Fruit fly (Drosophila melanogaster): ENCODE data around the gene Uch.
A peak's percentile ranks its signal among the peaks of the same experiment; 100 is the strongest.

Uch gene

DNA sequence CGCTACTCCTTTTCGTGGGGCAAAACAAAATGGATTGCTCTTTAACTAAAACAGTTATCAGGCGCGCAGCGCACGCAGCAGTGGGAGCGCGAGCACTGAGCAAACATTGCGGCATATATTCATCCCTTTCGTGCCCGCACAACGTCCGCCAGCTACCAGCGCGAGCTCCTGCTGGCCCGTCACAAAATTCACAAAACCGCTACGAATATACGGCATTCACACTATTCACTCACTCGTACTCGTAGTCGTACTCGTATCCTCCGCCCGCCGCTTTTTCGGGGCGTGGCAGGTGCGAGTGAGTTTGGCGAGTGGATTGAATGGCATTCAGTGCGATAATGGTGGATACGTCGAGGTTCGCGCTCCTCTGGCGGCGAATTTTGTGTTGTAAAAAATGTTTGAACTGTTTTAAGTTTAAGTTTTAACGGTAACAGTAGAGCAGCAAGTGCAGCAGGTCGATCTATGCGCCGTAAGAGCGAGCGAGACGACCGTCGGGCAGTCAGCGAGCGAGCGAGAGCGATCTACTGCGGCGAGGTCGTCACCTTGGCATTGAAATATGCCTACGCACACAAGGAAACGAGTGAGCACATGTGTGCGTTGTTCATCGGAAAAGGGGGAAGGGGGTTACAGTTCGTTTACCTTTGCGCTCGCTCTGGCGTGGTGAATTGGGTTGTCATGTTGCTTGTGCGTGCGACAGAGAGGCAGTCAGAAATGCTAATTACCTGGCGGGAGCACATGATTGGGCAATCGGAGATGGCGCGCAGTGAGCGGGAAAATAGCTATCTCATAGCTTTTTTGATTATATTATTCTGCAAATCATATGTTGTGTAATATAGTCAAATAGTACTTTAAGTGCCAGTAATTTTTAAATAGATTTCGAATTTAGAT lies 17.2 kb downstream of the Uch start (continued):
- TF ChIP-seq CG7987 (GFP tag; optimal IDR thresholded peaks at IDR 0.05): peak; percentile 86
- no peak for TF ChIP-seq H15 (GFP tag; IDR thresholded peaks at IDR 0.05)
- no peak for TF ChIP-seq Dfd (GFP tag; optimal IDR thresholded peaks at IDR 0.05)
- peak in 1 of 2 experiments; percentile 59 for TF ChIP-seq Hr51 (GFP tag; optimal IDR thresholded peaks at IDR 0.05)
- TF ChIP-seq dmrt99B (tag; optimal IDR thresholded peaks at IDR 0.05): peak; percentile 37
- no peak for TF ChIP-seq Opbp (GFP tag; IDR thresholded peaks at IDR 0.05; ENCODE audit: partially characterized antibody)
- peak; percentile 38 for TF ChIP-seq odd (GFP tag; optimal IDR thresholded peaks at IDR 0.05)
- TF ChIP-seq trem (tag; optimal IDR thresholded peaks at IDR 0.05): peak; percentile 17
- peak; percentile 61 for TF ChIP-seq D19A (tag; optimal IDR thresholded peaks at IDR 0.05)
- peak; percentile 18 for TF ChIP-seq pzg (GFP tag; optimal IDR thresholded peaks at IDR 0.05)
- TF ChIP-seq Oaz (GFP tag; IDR thresholded peaks at IDR 0.05): no peak
- TF ChIP-seq CG10543 (GFP tag; optimal IDR thresholded peaks at IDR 0.05): peak; percentile 96
- peak; percentile 38 for TF ChIP-seq Hey (tag; optimal IDR thresholded peaks at IDR 0.05)
- peak in 1 of 2 experiments; percentile 28 for TF ChIP-seq dpn (GFP tag; optimal IDR thresholded peaks at IDR 0.05)
- TF ChIP-seq Abd-B (GFP tag; optimal IDR thresholded peaks at IDR 0.05): no peak
- TF ChIP-seq nmo (GFP tag; optimal IDR thresholded peaks at IDR 0.05): peak; percentile 63
- no peak for TF ChIP-seq Ets65A (GFP tag)
- peak; percentile 9 for TF ChIP-seq CG3163 (GFP tag; optimal IDR thresholded peaks at IDR 0.05)
- TF ChIP-seq disco-r (GFP tag; optimal IDR thresholded peaks at IDR 0.05): no peak
- TF ChIP-seq CG12942 (GFP tag; optimal IDR thresholded peaks at IDR 0.05): peak; percentile 8
- no peak for TF ChIP-seq CG11696 (GFP tag; IDR thresholded peaks at IDR 0.05)
- TF ChIP-seq Lpt (GFP tag; optimal IDR thresholded peaks at IDR 0.05): peak; percentile 32
- peak; percentile 98 for TF ChIP-seq cg (GFP tag; optimal IDR thresholded peaks at IDR 0.05)
- TF ChIP-seq NFAT (GFP tag; IDR thresholded peaks at IDR 0.05): no peak
- TF ChIP-seq CG11560 (tag; IDR thresholded peaks at IDR 0.05): no peak
- TF ChIP-seq CG2120 (GFP tag; optimal IDR thresholded peaks at IDR 0.05): peak; percentile 70
- no peak for TF ChIP-seq Ada2b (GFP tag; IDR thresholded peaks at IDR 0.05)
- TF ChIP-seq aop (GFP tag; IDR thresholded peaks at IDR 0.05): no peak
- no peak for TF ChIP-seq CG8765 (GFP tag; IDR thresholded peaks at IDR 0.05)
- TF ChIP-seq tgo (GFP tag; IDR thresholded peaks at IDR 0.05): no peak
- TF ChIP-seq esg (GFP tag; conservative IDR thresholded peaks at IDR 0.05): no peak
- peak; percentile 77 for TF ChIP-seq gem (tag; optimal IDR thresholded peaks at IDR 0.05)
- TF ChIP-seq Dp (GFP tag; optimal IDR thresholded peaks at IDR 0.05): peak; percentile 31
- TF ChIP-seq CG11247 (GFP tag; IDR thresholded peaks at IDR 0.05): no peak
- TF ChIP-seq CG9215 (GFP tag; IDR thresholded peaks at IDR 0.05): no peak
- TF ChIP-seq CG13775 (GFP tag; optimal IDR thresholded peaks at IDR 0.05): peak; percentile 55
- no peak for TF ChIP-seq lmd (GFP tag; IDR thresholded peaks at IDR 0.05)
- no peak for TF ChIP-seq bab2 (GFP tag; optimal IDR thresholded peaks at IDR 0.05)
- no peak for TF ChIP-seq fd102C (GFP tag; optimal IDR thresholded peaks at IDR 0.05)
- no peak for TF ChIP-seq sisA (GFP tag; IDR thresholded peaks at IDR 0.05)
- TF ChIP-seq ERR (GFP tag; optimal IDR thresholded peaks at IDR 0.05): peak; percentile 81
- no peak for TF ChIP-seq gce (GFP tag; IDR thresholded peaks at IDR 0.05)
- peak; percentile 69 for TF ChIP-seq CG11504 (tag; optimal IDR thresholded peaks at IDR 0.05)
- TF ChIP-seq run (tag; optimal IDR thresholded peaks at IDR 0.05): no peak
- peak; percentile 85 for TF ChIP-seq Hmr (GFP tag; optimal IDR thresholded peaks at IDR 0.05)
- no peak for TF ChIP-seq btn (GFP tag; optimal IDR thresholded peaks at IDR 0.05)
- TF ChIP-seq Gug (GFP tag; IDR thresholded peaks at IDR 0.05): peak; percentile 8; the same call in 1 of the 4 replicates
- TF ChIP-seq sug (tag; optimal IDR thresholded peaks at IDR 0.05): peak; percentile 88
- TF ChIP-seq Pdp1 (GFP tag; optimal IDR thresholded peaks at IDR 0.05): peak in 1 of 2 experiments; percentile 81
